Fruit fly (Drosophila melanogaster): Measurements from ENCODE around the gene CG12605.

Gene CG12605

dm6 chr3L:3929968-3930767, 34.4 kb downstream of the CG12605 start (continued):
- TF ChIP-seq CG8388 (GFP tag; optimal IDR thresholded peaks at IDR 0.05): no peak
- no peak for TF ChIP-seq Gsc (GFP tag; IDR thresholded peaks at IDR 0.05)
- no peak for TF ChIP-seq CG33557 (GFP tag; optimal IDR thresholded peaks at IDR 0.05)
- TF ChIP-seq CG34376 (GFP tag; optimal IDR thresholded peaks at IDR 0.05): peak; percentile 81
- peak; percentile 10 for TF ChIP-seq Vsx1 (GFP tag; optimal IDR thresholded peaks at IDR 0.05)
- TF ChIP-seq sr (GFP tag; IDR thresholded peaks at IDR 0.05): no peak
- TF ChIP-seq Ets65A (GFP tag): peak; percentile 88
- no peak for TF ChIP-seq trh (GFP tag; optimal IDR thresholded peaks at IDR 0.05)
- no peak for TF ChIP-seq gfzf (GFP tag; optimal IDR thresholded peaks at IDR 0.05)
- TF ChIP-seq Hr3 (GFP tag; optimal IDR thresholded peaks at IDR 0.05): no peak
- no peak for TF ChIP-seq CG9876 (GFP tag; optimal IDR thresholded peaks at IDR 0.05)
- peak; percentile 40; the same call in 1 of the 2 replicates for TF ChIP-seq Lim3 (GFP tag; IDR thresholded peaks at IDR 0.05)
- no peak for TF ChIP-seq Dip2 (GFP tag; IDR thresholded peaks at IDR 0.05)
- no peak for TF ChIP-seq dimm (GFP tag; IDR thresholded peaks at IDR 0.05)
- no peak for TF ChIP-seq sisA (GFP tag; IDR thresholded peaks at IDR 0.05)
- TF ChIP-seq CTCF (GFP tag; optimal IDR thresholded peaks at IDR 0.05): no peak
- TF ChIP-seq Jarid2 (GFP tag; optimal IDR thresholded peaks at IDR 0.05): no peak
- no peak for TF ChIP-seq sc (optimal IDR thresholded peaks at IDR 0.05)
- TF ChIP-seq sc (GFP tag; optimal IDR thresholded peaks at IDR 0.05): no peak
- TF ChIP-seq CG10431 (GFP tag; optimal IDR thresholded peaks at IDR 0.05): no peak
- TF ChIP-seq Hsf (GFP tag; optimal IDR thresholded peaks at IDR 0.05): no peak
- TF ChIP-seq crc (GFP tag; optimal IDR thresholded peaks at IDR 0.05): no peak
- no peak for TF ChIP-seq Mrtf (GFP tag; IDR thresholded peaks at IDR 0.05)
- TF ChIP-seq CG6272 (GFP tag; IDR thresholded peaks at IDR 0.05): no peak
- TF ChIP-seq CG13624 (GFP tag; optimal IDR thresholded peaks at IDR 0.05): no peak
- TF ChIP-seq CG2202 (tag; optimal IDR thresholded peaks at IDR 0.05): no peak
- no peak for TF ChIP-seq H2.0 (GFP tag; IDR thresholded peaks at IDR 0.05)
- no peak for TF ChIP-seq CG15011 (GFP tag; optimal IDR thresholded peaks at IDR 0.05)
- TF ChIP-seq Ptx1 (GFP tag; IDR thresholded peaks at IDR 0.05): no peak
- TF ChIP-seq exex (tag; optimal IDR thresholded peaks at IDR 0.05): peak; percentile 98
- TF ChIP-seq fd102C (GFP tag; optimal IDR thresholded peaks at IDR 0.05): no peak
- no peak for TF ChIP-seq al (GFP tag; IDR thresholded peaks at IDR 0.05)
- peak; percentile 71 for TF ChIP-seq CG7987 (GFP tag; optimal IDR thresholded peaks at IDR 0.05)
- no peak for TF ChIP-seq CG16813 (GFP tag; IDR thresholded peaks at IDR 0.05; ENCODE audit: partially characterized antibody)
- no peak for TF ChIP-seq jing (GFP tag; optimal IDR thresholded peaks at IDR 0.05)
- TF ChIP-seq CG11085 (GFP tag; IDR thresholded peaks at IDR 0.05): no peak
- TF ChIP-seq Scr (GFP tag; IDR thresholded peaks at IDR 0.05; ENCODE audit: partially characterized antibody): no peak
- TF ChIP-seq cwo (GFP tag; optimal IDR thresholded peaks at IDR 0.05): peak; percentile 71
- TF ChIP-seq CG18599 (GFP tag; optimal IDR thresholded peaks at IDR 0.05): peak; percentile 22
- no peak for TF ChIP-seq Hr78 (GFP tag; optimal IDR thresholded peaks at IDR 0.05)
- TF ChIP-seq bigmax (GFP tag; optimal IDR thresholded peaks at IDR 0.05): no peak
- no peak for TF ChIP-seq pzg (GFP tag; optimal IDR thresholded peaks at IDR 0.05)
- no peak for TF ChIP-seq knrl (GFP tag; IDR thresholded peaks at IDR 0.05; ENCODE audit: partially characterized antibody)
- peak; percentile 19 for TF ChIP-seq D19B (GFP tag; optimal IDR thresholded peaks at IDR 0.05)
- no peak for TF ChIP-seq MTF-1 (GFP tag; optimal IDR thresholded peaks at IDR 0.05; ENCODE audit: borderline replicate concordance)
